Worm (Caenorhabditis elegans) whole organism, early embryonic: ENCODE data around the gene spp-29.

Experiments
- B0310.2 ChIP-seq: sonication (generic microtip); optimal IDR thresholded peaks from 2 replicates; lab custom pipeline; 2016; ENCODE audit warnings: mild to moderate bottlenecking, missing genetic modification characterization, missing compliant biosample characterization
- F13C5.2 ChIP-seq: sonication (generic microtip); optimal IDR thresholded peaks from 2 replicates; lab custom pipeline; 2017; ENCODE audit warnings: mild to moderate bottlenecking, missing genetic modification characterization, inconsistent platforms, missing compliant biosample characterization
- aly-1 ChIP-seq: sonication (generic microtip); optimal IDR thresholded peaks from 2 replicates; lab custom pipeline; 2016; ENCODE audit warnings: missing genetic modification characterization, missing compliant biosample characterization
- ama-1 ChIP-seq: fragments of 150-350 bp; optimal IDR thresholded peaks from 2 replicates; lab custom pipeline; 2014
- ceh-13 ChIP-seq: fragments of 200-800 bp; sonication (Bioruptor generic); optimal IDR thresholded peaks from 2 replicates; lab custom pipeline; 2018; ENCODE audit warnings: mild to moderate bottlenecking, missing genetic modification characterization, missing compliant biosample characterization
- ceh-36 ChIP-seq: sonication (generic microtip); optimal IDR thresholded peaks from 2 replicates; lab custom pipeline; 2016; ENCODE audit warnings: missing genetic modification characterization, inconsistent platforms, missing compliant biosample characterization
- ets-7 ChIP-seq: sonication (generic microtip); optimal IDR thresholded peaks from 2 replicates; lab custom pipeline; 2016; ENCODE audit warnings: missing genotype, missing genetic modification characterization, missing compliant biosample characterization
- flt-1 ChIP-seq: fragments of 200-800 bp; sonication (Bioruptor generic); IDR thresholded peaks from 2 replicates; pipeline ENCODE4 v1.3.6; 2022; ENCODE audit warnings: missing genetic modification characterization, missing compliant biosample characterization
- hmbx-1 ChIP-seq: sonication (generic microtip); optimal IDR thresholded peaks from 2 replicates; lab custom pipeline; 2016; ENCODE audit warnings: mild to moderate bottlenecking, missing genetic modification characterization, missing compliant biosample characterization
- hmg-4 ChIP-seq: fragments of 200-800 bp; sonication (Bioruptor generic); optimal IDR thresholded peaks from 2 replicates; lab custom pipeline; 2018; ENCODE audit warnings: mild to moderate bottlenecking, missing genetic modification characterization, missing compliant biosample characterization
- hnd-1 ChIP-seq: sonication (generic microtip); optimal IDR thresholded peaks from 2 replicates; lab custom pipeline; 2016; ENCODE audit warnings: missing genetic modification characterization, missing compliant biosample characterization
- pes-1 ChIP-seq: fragments of 200-800 bp; sonication (Bioruptor generic); IDR thresholded peaks from 2 replicates; pipeline ENCODE4 v1.3.6; 2022; ENCODE audit warnings: missing genetic modification reagents, missing genetic modification characterization, missing compliant biosample characterization
- scrt-1 ChIP-seq: fragments of 200-800 bp; sonication (Bioruptor generic); IDR thresholded peaks from 2 replicates; pipeline ENCODE4 v1.3.6; 2022; ENCODE audit warnings: missing genetic modification characterization, missing compliant biosample characterization
- sea-1 ChIP-seq: fragments of 200-800 bp; sonication (Bioruptor generic); conservative IDR thresholded peaks from 2 replicates; pipeline ENCODE4 v1.3.6; 2022; ENCODE audit warnings: missing genetic modification characterization, missing compliant biosample characterization
- tbx-11 ChIP-seq: fragments of 200-800 bp; sonication (Bioruptor generic); IDR thresholded peaks from 2 replicates; pipeline ENCODE4 v1.3.6; 2022; ENCODE audit warnings: missing genetic modification characterization, missing compliant biosample characterization
- tbx-37 ChIP-seq: fragments of 200-800 bp; sonication (Bioruptor generic); conservative IDR thresholded peaks from 2 replicates; pipeline ENCODE4 v1.3.6; 2022; ENCODE audit warnings: missing genetic modification reagents, missing genetic modification characterization, missing compliant biosample characterization
- tra-4 ChIP-seq: sonication (generic microtip); optimal IDR thresholded peaks from 2 replicates; lab custom pipeline; 2017; ENCODE audit warnings: missing genetic modification characterization, missing compliant biosample characterization

The spp-29 gene

DNA sequence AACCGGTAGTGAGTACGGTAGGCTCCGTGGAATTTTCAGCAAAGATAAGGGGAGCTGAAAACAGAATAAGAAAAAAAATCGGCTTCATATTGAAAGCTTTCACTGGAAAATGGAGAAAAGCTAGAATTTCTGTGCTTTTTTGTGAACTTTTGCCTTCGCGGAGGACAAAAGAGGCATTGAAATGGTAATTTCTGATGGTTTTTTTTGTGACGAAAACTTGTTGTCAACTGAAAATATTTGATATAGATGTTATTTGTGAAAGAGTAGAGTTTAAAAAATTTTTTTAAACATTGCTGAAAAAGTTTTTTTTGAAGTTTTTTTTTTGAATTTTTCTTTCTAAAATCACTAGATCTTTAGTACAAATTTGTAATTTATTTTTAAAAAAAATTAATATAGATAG is 9.8 kb downstream of the spp-29 start, which contains the start of gene F59A1.18:
Gene F59A1.18 (minus strand): TSS at position 101 of the 400 bp plus-strand sequence.
- TF ChIP-seq tra-4 (tag; lab: Kevin White, UChicago) (no peak), hnd-1 (no peak), tbx-37 (GFP tag; lab: Robert Waterston, UW) (no peak), tbx-11 (no peak)

DNA sequence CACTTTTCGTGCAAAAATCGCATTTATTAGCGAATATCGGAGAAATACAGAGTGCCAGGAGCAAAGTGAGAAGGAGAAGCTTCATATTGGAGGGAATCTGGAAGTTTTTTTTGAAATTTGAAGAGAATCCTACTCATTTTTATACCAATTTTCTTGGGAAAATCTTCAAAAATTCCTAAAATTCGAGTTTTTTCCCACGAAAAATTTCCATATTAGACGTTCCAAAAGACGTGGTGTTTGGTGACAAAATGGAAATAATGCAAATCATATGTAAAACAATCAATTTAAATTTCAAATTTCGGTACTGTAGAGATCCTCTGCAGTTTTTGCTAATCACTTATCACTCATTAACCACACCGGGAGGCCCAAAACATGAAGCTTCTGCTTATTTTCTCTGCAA is 11.8 kb downstream of the spp-29 start, which contains the start of the genes F59A1.16 and F59A1.6:
Gene F59A1.16 (minus strand): TSS at position 101 of the 400 bp plus-strand sequence.
Gene F59A1.6 (plus strand): TSS at position 285 of the 400 bp plus-strand sequence.
- TF ChIP-seq hmbx-1 (no peak), ama-1 (lab: Kevin White, UChicago) (no peak), hnd-1 (no peak), tbx-11 (no peak), ceh-13 (GFP tag; lab: Kevin White, UChicago) (no peak), flt-1 (GFP tag; lab: Robert Waterston, UW) (no peak), scrt-1 (GFP tag; lab: Robert Waterston, UW) (no peak), tbx-37 (GFP tag; lab: Robert Waterston, UW) (no peak), tra-4 (tag; lab: Kevin White, UChicago) (no peak), F13C5.2 (no peak)

DNA sequence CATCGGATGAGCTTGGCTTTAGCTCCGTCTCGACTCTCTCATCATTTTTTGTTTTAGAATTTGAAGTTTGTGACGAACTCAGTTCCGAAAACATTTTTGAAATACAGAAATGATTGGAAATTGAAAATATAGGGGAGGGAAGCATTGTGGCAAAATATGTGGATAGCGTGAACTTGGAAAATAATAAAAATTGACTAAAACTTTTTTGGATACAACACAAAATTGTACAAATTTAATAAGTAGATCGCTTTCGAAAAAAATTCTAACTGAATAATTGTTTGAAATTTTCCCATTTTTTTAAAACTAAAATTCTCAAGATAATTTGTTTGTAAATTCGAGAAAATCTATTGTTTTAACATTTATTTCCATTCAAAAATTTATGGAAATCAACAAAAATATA is 12.9 kb downstream of the spp-29 start, which contains the start of gene F59A1.15:
Gene F59A1.15 (minus strand): TSS at position 101 of the 400 bp plus-strand sequence.
- no peak for TF ChIP-seq hmg-4
- no peak for TF ChIP-seq ets-7 (tag; lab: Kevin White, UChicago)

DNA sequence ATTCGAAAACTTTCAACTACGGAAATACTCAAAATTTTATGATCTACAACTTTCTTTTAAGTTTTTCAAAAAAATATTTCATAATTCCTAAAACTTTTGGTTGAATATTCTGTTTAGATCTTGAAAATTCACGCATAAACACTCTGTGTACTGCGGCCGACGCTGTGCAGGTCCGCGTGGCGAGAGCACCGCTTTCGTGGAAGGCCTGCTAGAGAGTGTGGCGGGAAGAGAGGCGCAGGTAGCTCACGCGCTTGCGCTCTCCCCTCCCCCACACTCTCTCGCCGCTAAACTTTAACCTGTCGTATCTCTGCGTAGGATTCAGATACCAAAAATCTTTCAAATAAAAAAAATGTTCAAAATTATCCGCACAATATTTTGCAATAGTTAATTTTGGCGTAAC is 13.4 kb downstream of the spp-29 start:
- TF ChIP-seq hmbx-1, result no peak
- no peak for TF ChIP-seq flt-1 (GFP tag; lab: Robert Waterston, UW)
- no peak for TF ChIP-seq pes-1 (GFP tag; lab: Robert Waterston, UW)
- no peak for TF ChIP-seq ceh-36 (tag; lab: Kevin White, UChicago)
- TF ChIP-seq ama-1 (lab: Kevin White, UChicago), result no peak
- TF ChIP-seq B0310.2 (tag; lab: Kevin White, UChicago), result no peak
- no peak for TF ChIP-seq tra-4 (tag; lab: Kevin White, UChicago)
- TF ChIP-seq ceh-13 (GFP tag; lab: Kevin White, UChicago), result no peak
- no peak for TF ChIP-seq aly-1 (tag; lab: Kevin White, UChicago)
- no peak for TF ChIP-seq ets-7 (tag; lab: Kevin White, UChicago)

DNA sequence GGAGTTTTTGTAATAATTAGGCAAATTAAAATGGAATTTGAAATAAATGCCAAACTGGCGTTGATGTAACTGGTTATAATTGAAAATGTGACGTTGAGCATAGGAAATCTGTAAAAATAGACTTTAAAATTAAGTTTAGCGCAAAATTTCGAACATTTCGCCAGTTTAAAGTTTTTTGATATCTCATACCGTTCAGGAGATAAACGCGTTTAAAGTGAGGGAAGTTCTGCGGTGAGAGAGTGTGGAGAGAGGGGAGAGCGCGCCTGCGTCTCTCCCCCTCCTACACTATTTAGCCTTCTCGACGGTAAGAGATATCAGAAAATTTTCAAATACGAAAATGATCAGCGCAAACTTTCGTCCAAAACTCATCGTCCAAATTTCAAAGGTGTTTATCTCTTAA is 20.1 kb downstream of the spp-29 start, which contains the start of gene str-92:
Gene str-92 (minus strand): TSS at position 101 of the 400 bp plus-strand sequence.
- TF ChIP-seq ets-7 (tag; lab: Kevin White, UChicago), result no peak
- no peak for TF ChIP-seq ceh-13 (GFP tag; lab: Kevin White, UChicago)
- no peak for TF ChIP-seq tra-4 (tag; lab: Kevin White, UChicago)
- TF ChIP-seq F13C5.2, result no peak
- no peak for TF ChIP-seq hnd-1
- no peak for TF ChIP-seq scrt-1 (GFP tag; lab: Robert Waterston, UW)
- no peak for TF ChIP-seq tbx-37 (GFP tag; lab: Robert Waterston, UW)
- TF ChIP-seq B0310.2 (tag; lab: Kevin White, UChicago), result no peak
- no peak for TF ChIP-seq pes-1 (GFP tag; lab: Robert Waterston, UW)

DNA sequence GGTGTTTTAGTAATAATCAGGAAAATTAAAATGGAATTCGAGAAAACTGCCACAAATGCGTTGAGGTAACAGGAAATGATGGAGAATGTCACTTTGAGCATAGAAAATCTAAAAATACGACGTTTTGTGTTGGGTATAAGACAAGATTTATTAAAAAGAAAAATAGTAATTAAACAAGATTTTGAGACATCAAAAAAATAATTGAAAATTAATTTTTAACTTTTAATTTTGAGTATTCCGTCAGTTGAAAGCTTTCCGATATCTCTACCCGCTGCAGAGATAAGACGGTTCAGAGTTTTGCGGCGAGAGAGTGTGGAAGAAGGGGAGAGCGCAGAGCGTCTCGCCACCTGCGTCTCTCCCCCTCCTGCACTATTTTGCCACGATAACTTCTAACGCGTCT is 23.3 kb downstream of the spp-29 start, which contains the start of gene str-93:
Gene str-93 (minus strand): TSS at position 101 of the 400 bp plus-strand sequence.
- no peak for TF ChIP-seq sea-1 (GFP tag; lab: Robert Waterston, UW)
- no peak for TF ChIP-seq hnd-1
- TF ChIP-seq ets-7 (tag; lab: Kevin White, UChicago), result no peak
- TF ChIP-seq tra-4 (tag; lab: Kevin White, UChicago), result no peak
- TF ChIP-seq tbx-11, result no peak
- TF ChIP-seq ama-1 (lab: Kevin White, UChicago), result no peak
- TF ChIP-seq tbx-37 (GFP tag; lab: Robert Waterston, UW), result no peak
- no peak for TF ChIP-seq F13C5.2
- TF ChIP-seq ceh-36 (tag; lab: Kevin White, UChicago), result no peak

DNA sequence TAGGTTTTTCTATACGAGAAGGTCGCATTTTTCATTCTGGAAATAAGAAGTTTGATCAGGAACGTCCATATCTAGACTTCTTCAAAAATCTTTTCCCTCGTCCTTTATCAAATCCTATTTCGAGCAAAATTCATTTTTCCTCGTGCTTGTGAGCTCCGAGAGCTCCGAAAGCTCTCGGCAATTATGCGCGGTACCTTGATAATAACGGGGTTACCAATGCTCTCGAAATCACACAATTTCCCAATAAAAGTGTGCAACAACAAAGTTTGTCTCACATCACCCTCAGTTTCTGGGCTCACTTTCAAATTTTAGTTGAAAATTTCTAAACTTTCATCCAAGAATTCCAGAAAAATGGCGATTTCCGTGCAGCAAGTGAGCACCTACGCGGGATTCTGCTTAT is 28.1 kb downstream of the spp-29 start, which contains the start of gene str-89:
Gene str-89 (plus strand): TSS at position 301 of the 400 bp plus-strand sequence.
- TF ChIP-seq scrt-1 (GFP tag; lab: Robert Waterston, UW), result no peak
- TF ChIP-seq ceh-13 (GFP tag; lab: Kevin White, UChicago), result no peak
- no peak for TF ChIP-seq hnd-1
- no peak for TF ChIP-seq sea-1 (GFP tag; lab: Robert Waterston, UW)
- no peak for TF ChIP-seq tra-4 (tag; lab: Kevin White, UChicago)
- no peak for TF ChIP-seq ceh-36 (tag; lab: Kevin White, UChicago)

DNA sequence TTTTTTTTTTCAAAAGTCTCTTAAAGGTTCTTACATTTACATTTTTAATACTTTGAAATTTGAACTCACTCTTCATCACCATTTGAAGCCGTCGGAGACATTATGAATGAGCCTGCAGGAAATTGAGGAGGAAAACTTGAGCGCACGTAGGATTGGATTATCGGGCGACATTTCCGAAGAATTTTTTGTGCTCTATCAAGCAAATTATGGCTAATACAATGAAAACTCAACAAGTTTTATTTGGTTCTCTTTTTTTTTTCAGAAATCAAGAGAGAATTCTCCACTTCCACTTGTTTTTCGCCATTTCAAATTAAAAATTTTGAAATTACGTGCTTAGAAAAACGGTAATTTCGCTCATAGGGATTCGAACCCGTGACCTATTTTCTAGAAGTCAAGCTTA is 29.0 kb downstream of the spp-29 start, which contains the start of gene F59A1.12:
Gene F59A1.12 (minus strand): TSS at position 101 of the 400 bp plus-strand sequence.
- TF ChIP-seq ceh-13 (GFP tag; lab: Kevin White, UChicago) (no peak), sea-1 (GFP tag; lab: Robert Waterston, UW) (no peak), flt-1 (GFP tag; lab: Robert Waterston, UW) (no peak), aly-1 (tag; lab: Kevin White, UChicago) (no peak), tra-4 (tag; lab: Kevin White, UChicago) (no peak), hnd-1 (no peak), ets-7 (tag; lab: Kevin White, UChicago) (no peak)
